Fruit fly (Drosophila melanogaster): ENCODE results near the gene euc.

- TF ChIP-seq pan (optimal IDR thresholded peaks at IDR 0.05) (no peak), psq (optimal IDR thresholded peaks at IDR 0.05) (no peak), EcR (GFP tag; optimal IDR thresholded peaks at IDR 0.05) (no peak)
Observed at dm6 chr3R:18988957-18989818, 10.6 kb upstream of the euc start.
